Fruit fly (Drosophila melanogaster) whole organism, embryonic: ENCODE measurements around the gene Fancd2.

ENCODE experiments used
- B-H2 ChIP-seq: fragments of 200-800 bp; sonication (Bioruptor generic); optimal IDR thresholded peaks from 2 replicates; lab custom pipeline; 2018; ENCODE audit warnings: missing biosample characterization, mild to moderate bottlenecking, missing genetic modification characterization
- Bgb ChIP-seq: fragments of 200-800 bp; sonication (Bioruptor generic); IDR thresholded peaks from 2 replicates; pipeline ENCODE4 v1.3.6; 2022; ENCODE audit warnings: missing biosample characterization, missing genetic modification characterization; ENCODE audit not compliant: partially characterized antibody
- CG10147 ChIP-seq: fragments of 200-800 bp; sonication (Bioruptor generic); optimal IDR thresholded peaks from 2 replicates; lab custom pipeline; 2019; ENCODE audit warnings: missing biosample characterization, mild to moderate bottlenecking, missing genetic modification characterization, moderate library complexity
- CG10321 ChIP-seq: fragments of 200-800 bp; sonication (Bioruptor generic); IDR thresholded peaks from 2 replicates; pipeline ENCODE4 v1.3.6; 2022; ENCODE audit warnings: missing biosample characterization, missing genetic modification characterization
- CG11723 ChIP-seq: fragments of 200-800 bp; sonication (Bioruptor generic); optimal IDR thresholded peaks from 2 replicates; lab custom pipeline; 2017; ENCODE audit warnings: missing biosample characterization, mild to moderate bottlenecking, missing genetic modification characterization
- CG12942 ChIP-seq: fragments of 200-800 bp; sonication (Bioruptor generic); optimal IDR thresholded peaks from 3 replicates; lab custom pipeline; 2016; ENCODE audit warnings: missing biosample characterization, missing genetic modification characterization
- CG1529 ChIP-seq: fragments of 200-800 bp; sonication (Bioruptor generic); optimal IDR thresholded peaks from 3 replicates; lab custom pipeline; 2018; ENCODE audit warnings: missing biosample characterization, missing genetic modification characterization
- CG15514 ChIP-seq: fragments of 200-800 bp; sonication (Bioruptor generic); optimal IDR thresholded peaks from 3 replicates; lab custom pipeline; 2017; ENCODE audit warnings: missing biosample characterization, missing genetic modification characterization, mild to moderate bottlenecking, moderate library complexity, missing genetic modification reagents
- CG1603 ChIP-seq: fragments of 200-800 bp; sonication (Bioruptor generic); optimal IDR thresholded peaks from 2 replicates; lab custom pipeline; 2019; ENCODE audit warnings: missing biosample characterization, mild to moderate bottlenecking, missing genetic modification characterization, moderate library complexity
- CG1647 ChIP-seq: fragments of 200-800 bp; sonication (Bioruptor generic); optimal IDR thresholded peaks from 3 replicates; lab custom pipeline; 2016; ENCODE audit warnings: missing biosample characterization, missing genetic modification characterization
- CG17802 ChIP-seq: fragments of 200-800 bp; sonication (Bioruptor generic); optimal IDR thresholded peaks from 2 replicates; lab custom pipeline; 2018; ENCODE audit warnings: missing biosample characterization, mild to moderate bottlenecking, missing genetic modification characterization, moderate library complexity
- CG18764 ChIP-seq: fragments of 200-800 bp; sonication (Bioruptor generic); optimal IDR thresholded peaks from 3 replicates; lab custom pipeline; 2016; ENCODE audit warnings: missing biosample characterization, missing genetic modification characterization
- CG2129 ChIP-seq: fragments of 200-800 bp; sonication (Bioruptor generic); IDR thresholded peaks from 2 replicates; pipeline ENCODE4 v1.3.6; 2022; ENCODE audit warnings: missing biosample characterization, missing genetic modification characterization; ENCODE audit not compliant: partially characterized antibody
- CG2875 ChIP-seq: fragments of 200-800 bp; sonication (Bioruptor generic); optimal IDR thresholded peaks from 2 replicates; lab custom pipeline; 2017; ENCODE audit warnings: missing biosample characterization, mild to moderate bottlenecking, missing genetic modification characterization, missing genetic modification reagents
- CG32772 ChIP-seq: fragments of 200-800 bp; sonication (Bioruptor generic); IDR thresholded peaks from 2 replicates; pipeline ENCODE4 v1.3.6; 2022; ENCODE audit warnings: missing biosample characterization, missing genetic modification characterization
- CG3281 ChIP-seq: fragments of 200-800 bp; sonication (Bioruptor generic); optimal IDR thresholded peaks from 3 replicates; lab custom pipeline; 2017; ENCODE audit warnings: missing biosample characterization, mild to moderate bottlenecking, missing genetic modification characterization
- CG3726 ChIP-seq: fragments of 200-800 bp; sonication (Bioruptor generic); IDR thresholded peaks from 3 replicates; pipeline ENCODE4, ENCODE4 v1.3.6; 2022; ENCODE audit warnings: missing biosample characterization, missing genetic modification characterization
- CG4424 ChIP-seq: fragments of 200-800 bp; sonication (Bioruptor generic); optimal IDR thresholded peaks from 3 replicates; lab custom pipeline; 2016; ENCODE audit warnings: missing biosample characterization, missing genetic modification characterization
- CG6689 ChIP-seq: fragments of 200-800 bp; sonication (Bioruptor generic); IDR thresholded peaks from 2 replicates; pipeline ENCODE4 v1.3.6; 2022; ENCODE audit warnings: missing biosample characterization, missing genetic modification characterization
- CG6765 ChIP-seq: fragments of 200-800 bp; sonication (Bioruptor generic); optimal IDR thresholded peaks from 3 replicates; lab custom pipeline; 2017; ENCODE audit warnings: missing biosample characterization, mild to moderate bottlenecking, missing genetic modification characterization
- CG6813 ChIP-seq: fragments of 200-800 bp; sonication (Bioruptor generic); optimal IDR thresholded peaks from 2 replicates; lab custom pipeline; 2017; ENCODE audit warnings: missing biosample characterization, missing genetic modification characterization, mild to moderate bottlenecking, moderate library complexity, missing genetic modification reagents
- CoRest ChIP-seq: fragments of 200-800 bp; sonication (Bioruptor generic); optimal IDR thresholded peaks from 3 replicates; lab custom pipeline; 2018; ENCODE audit warnings: missing biosample characterization, mild to moderate bottlenecking, missing genetic modification characterization, moderate library complexity
- D19A ChIP-seq: fragments of 200-800 bp; optimal IDR thresholded peaks from 3 replicates; lab custom pipeline; 2019; ENCODE audit warnings: missing biosample characterization, mild to moderate bottlenecking, missing genetic modification characterization, moderate library complexity
- Doc2 ChIP-seq: fragments of 200-800 bp; sonication (Bioruptor generic); IDR thresholded peaks from 2 replicates; pipeline ENCODE4 v1.3.6; 2022; ENCODE audit warnings: missing biosample characterization, missing genetic modification characterization
- NFAT ChIP-seq: fragments of 200-800 bp; sonication (Bioruptor generic); IDR thresholded peaks from 2 replicates; pipeline ENCODE4 v1.3.6; 2022; ENCODE audit warnings: missing biosample characterization, missing genetic modification characterization
- Pdp1 ChIP-seq, 2 experiments: fragments of 200-800 bp; sonication (Bioruptor generic); optimal IDR thresholded peaks; 3 replicates each; lab custom pipeline; 2016; ENCODE audit warnings: missing biosample characterization in 2 of 2, missing genetic modification characterization in 2 of 2, mild to moderate bottlenecking in 1 of 2, moderate library complexity in 1 of 2
- ab ChIP-seq: fragments of 200-800 bp; sonication (Bioruptor generic); optimal IDR thresholded peaks from 2 replicates; lab custom pipeline; 2016; ENCODE audit warnings: missing biosample characterization, missing genetic modification characterization
- ap ChIP-seq: fragments of 200-800 bp; sonication (Bioruptor generic); IDR thresholded peaks from 2 replicates; pipeline ENCODE4 v1.3.6; 2022; ENCODE audit warnings: missing biosample characterization, missing genetic modification characterization
- bbx ChIP-seq: fragments of 200-800 bp; sonication (Bioruptor generic); IDR thresholded peaks from 2 replicates; pipeline ENCODE4 v1.3.6; 2022; ENCODE audit warnings: missing biosample characterization, missing genetic modification characterization; ENCODE audit not compliant: partially characterized antibody
- br ChIP-seq: fragments of >200 bp; optimal IDR thresholded peaks from 2 replicates; lab custom pipeline; 2017
- bsh ChIP-seq, 2 experiments: fragments of 200-800 bp; sonication (Bioruptor generic); optimal IDR thresholded peaks; 2 replicates each; lab custom pipeline; 2017 to 2018; ENCODE audit warnings: mild to moderate bottlenecking in 2 of 2, missing biosample characterization in 2 of 2, missing genetic modification characterization in 2 of 2, moderate library complexity in 1 of 2
- caup ChIP-seq: fragments of 200-800 bp; sonication (Bioruptor generic); optimal IDR thresholded peaks from 3 replicates; lab custom pipeline; 2017; ENCODE audit warnings: missing biosample characterization, mild to moderate bottlenecking, missing genetic modification characterization, moderate library complexity; ENCODE audit not compliant: severe bottlenecking
- dysf ChIP-seq: fragments of 200-800 bp; sonication (Bioruptor generic); IDR thresholded peaks from 3 replicates; pipeline ENCODE4 v1.3.6; 2022; ENCODE audit warnings: missing biosample characterization, missing genetic modification characterization
- fd96Cb ChIP-seq: fragments of 200-800 bp; sonication (Bioruptor generic); optimal IDR thresholded peaks from 2 replicates; lab custom pipeline; 2018; ENCODE audit warnings: missing biosample characterization, mild to moderate bottlenecking, missing genetic modification characterization, moderate library complexity
- gro ChIP-seq: fragments of 200-800 bp; sonication (Bioruptor generic); optimal IDR thresholded peaks from 2 replicates; lab custom pipeline; 2016; ENCODE audit warnings: missing biosample characterization, missing genetic modification characterization
- gsb ChIP-seq: fragments of 200-800 bp; sonication (Bioruptor generic); IDR thresholded peaks from 2 replicates; pipeline ENCODE4 v1.3.6; 2022; ENCODE audit warnings: missing biosample characterization, missing genetic modification characterization
- kni ChIP-seq: fragments of 200-800 bp; sonication (Bioruptor generic); optimal IDR thresholded peaks from 3 replicates; lab custom pipeline; 2017; ENCODE audit warnings: mild to moderate bottlenecking, missing biosample characterization, missing genetic modification reagents, missing genetic modification characterization
- lilli ChIP-seq: fragments of 200-800 bp; sonication (Bioruptor generic); optimal IDR thresholded peaks from 3 replicates; lab custom pipeline; 2016; ENCODE audit warnings: missing biosample characterization, missing genetic modification characterization
- lmd ChIP-seq: fragments of 200-800 bp; sonication (Bioruptor generic); IDR thresholded peaks from 2 replicates; pipeline ENCODE4 v1.3.6; 2022; ENCODE audit warnings: missing biosample characterization, missing genetic modification characterization
- mirr ChIP-seq: fragments of 200-800 bp; sonication (Bioruptor generic); optimal IDR thresholded peaks from 3 replicates; lab custom pipeline; 2018; ENCODE audit warnings: missing biosample characterization, mild to moderate bottlenecking, missing genetic modification characterization
- peb ChIP-seq: fragments of 200-800 bp; sonication (Bioruptor generic); IDR thresholded peaks from 2 replicates; pipeline ENCODE4 v1.3.6; 2022; ENCODE audit warnings: missing biosample characterization, missing genetic modification characterization
- pnt ChIP-seq: fragments of 200-800 bp; sonication (Bioruptor generic); optimal IDR thresholded peaks from 3 replicates; lab custom pipeline; 2016; ENCODE audit warnings: missing biosample characterization, missing genetic modification characterization
- pros ChIP-seq: fragments of 200-800 bp; sonication (Bioruptor generic); optimal IDR thresholded peaks from 3 replicates; lab custom pipeline; 2019; ENCODE audit warnings: missing biosample characterization, mild to moderate bottlenecking, missing genetic modification characterization, moderate library complexity
- slp2 ChIP-seq: fragments of 200-800 bp; sonication (Bioruptor generic); optimal IDR thresholded peaks from 2 replicates; lab custom pipeline; 2016; ENCODE audit warnings: missing biosample characterization, missing genetic modification characterization
- stwl ChIP-seq: fragments of 200-800 bp; sonication (Bioruptor generic); optimal IDR thresholded peaks from 3 replicates; lab custom pipeline; 2018; ENCODE audit warnings: missing biosample characterization, mild to moderate bottlenecking, missing genetic modification characterization, moderate library complexity
- unc-4 ChIP-seq: fragments of 200-800 bp; sonication (Bioruptor generic); IDR thresholded peaks from 2 replicates; pipeline ENCODE4 v1.3.6; 2022; ENCODE audit warnings: missing biosample characterization, missing genetic modification characterization; ENCODE audit not compliant: partially characterized antibody
- wdn ChIP-seq: fragments of 200-800 bp; sonication (Bioruptor generic); IDR thresholded peaks from 2 replicates; pipeline ENCODE4 v1.3.6; 2022; ENCODE audit warnings: missing biosample characterization, missing genetic modification characterization
- z ChIP-seq: fragments of 200-800 bp; sonication (Bioruptor generic); IDR thresholded peaks from 3 replicates; pipeline ENCODE4 v1.3.6; 2022; ENCODE audit warnings: missing biosample characterization, missing genetic modification characterization
- zen ChIP-seq: fragments of 200-800 bp; sonication (Bioruptor generic); optimal IDR thresholded peaks from 3 replicates; lab custom pipeline; 2018; ENCODE audit warnings: missing biosample characterization, mild to moderate bottlenecking, missing genetic modification characterization, moderate library complexity

The Fancd2 gene

dm6 chr3R:20829416-20830131 is 13.6 kb upstream of the Fancd2 start (continued):
- TF ChIP-seq CG1603: peak; percentile 13
- TF ChIP-seq slp2 (GFP tag; lab: Kevin White, UChicago): no peak
- TF ChIP-seq pnt (GFP tag; lab: Kevin White, UChicago): no peak
- TF ChIP-seq br (lab: Kevin White, UChicago): no peak
- TF ChIP-seq wdn (GFP tag; lab: Robert Waterston, UW): no peak
- TF ChIP-seq CG18764: no peak
- TF ChIP-seq Doc2 (GFP tag; lab: Robert Waterston, UW): no peak
- peak; percentile 60 for TF ChIP-seq B-H2
- TF ChIP-seq Pdp1 (GFP tag; optimal IDR thresholded peaks at IDR 0.05; lab: Kevin White, UChicago): peak in 1 of 2 experiments; percentile 30
- no peak for TF ChIP-seq ab (GFP tag; lab: Kevin White, UChicago)
- TF ChIP-seq NFAT (GFP tag; lab: Robert Waterston, UW): peak; percentile 68
- peak; percentile 31 for TF ChIP-seq D19A (tag; lab: Kevin White, UChicago)
- TF ChIP-seq gro: no peak
- 0 out of 3 replicates have a peak, but pooled peaks have one; percentile 5 for TF ChIP-seq z (GFP tag; lab: Robert Waterston, UW)
- TF ChIP-seq CoRest (tag; lab: Kevin White, UChicago): peak; percentile 53
- no peak for TF ChIP-seq CG1529 (GFP tag; lab: Kevin White, UChicago)
- peak; percentile 52 for TF ChIP-seq CG15514 (GFP tag; lab: Kevin White, UChicago)
- TF ChIP-seq CG11723: no peak
- TF ChIP-seq CG3726 (GFP tag; lab: Robert Waterston, UW): no peak
- TF ChIP-seq Bgb: peak; percentile 59; the same call in 1 of the 2 replicates
- TF ChIP-seq dysf (GFP tag; lab: Robert Waterston, UW): peak; percentile 22; the same call in 2 of the 3 replicates
- TF ChIP-seq mirr (GFP tag; lab: Kevin White, UChicago): peak; percentile 74
- TF ChIP-seq pros (GFP tag; lab: Kevin White, UChicago): peak; percentile 24
- TF ChIP-seq CG6765 (GFP tag; lab: Kevin White, UChicago): no peak
- no peak for TF ChIP-seq gsb (GFP tag; lab: Robert Waterston, UW)
- TF ChIP-seq CG17802 (tag; lab: Kevin White, UChicago): no peak
- TF ChIP-seq lmd (GFP tag; lab: Robert Waterston, UW): peak; percentile 9; the same call in 1 of the 2 replicates
- peak; percentile 39; the same call in 1 of the 2 replicates for TF ChIP-seq CG10321 (GFP tag; lab: Robert Waterston, UW)
- peak; percentile 17; the same call in 1 of the 2 replicates for TF ChIP-seq peb (GFP tag; lab: Robert Waterston, UW)
- TF ChIP-seq CG6689: peak; percentile 32; the same call in 1 of the 2 replicates
- peak; percentile 40 for TF ChIP-seq caup (GFP tag; lab: Kevin White, UChicago)
- TF ChIP-seq fd96Cb (tag; lab: Kevin White, UChicago): peak; percentile 17
- peak; percentile 32 for TF ChIP-seq CG10147
- no peak for TF ChIP-seq CG6813 (GFP tag; lab: Kevin White, UChicago)
- no peak for TF ChIP-seq lilli (GFP tag; lab: Kevin White, UChicago)
- TF ChIP-seq unc-4 (GFP tag; lab: Robert Waterston, UW): no peak
- TF ChIP-seq ap (GFP tag; lab: Robert Waterston, UW): no peak
- TF ChIP-seq bbx (GFP tag; lab: Robert Waterston, UW): peak; percentile 50; the same call in 1 of the 2 replicates
- TF ChIP-seq CG3281 (GFP tag; lab: Kevin White, UChicago): peak; percentile 7
- no peak for TF ChIP-seq CG2875 (GFP tag; lab: Kevin White, UChicago)
- no peak for TF ChIP-seq stwl (tag; lab: Kevin White, UChicago)
- no peak for TF ChIP-seq CG1647 (GFP tag; lab: Kevin White, UChicago)
- TF ChIP-seq kni (GFP tag; lab: Kevin White, UChicago): peak; percentile 82
- no peak for TF ChIP-seq zen (tag; lab: Kevin White, UChicago)
- no peak for TF ChIP-seq CG12942 (GFP tag; lab: Kevin White, UChicago)
- TF ChIP-seq CG2129 (GFP tag; lab: Robert Waterston, UW): no peak
- TF ChIP-seq bsh (GFP tag; optimal IDR thresholded peaks at IDR 0.05; lab: Kevin White, UChicago): no peak
- no peak for TF ChIP-seq CG32772 (GFP tag; lab: Robert Waterston, UW)
- TF ChIP-seq CG4424 (GFP tag; lab: Kevin White, UChicago): no peak
